Fruit fly (Drosophila melanogaster) whole organism, embryonic: Measurements from ENCODE around the gene Nmdar1.

Experiments
- Atf3 ChIP-seq: fragments of 200-800 bp; sonication (Bioruptor generic); optimal IDR thresholded peaks from 3 replicates; lab custom pipeline; 2016; ENCODE audit warnings: missing biosample characterization, missing genetic modification characterization
- CG10321 ChIP-seq: fragments of 200-800 bp; sonication (Bioruptor generic); IDR thresholded peaks from 2 replicates; pipeline ENCODE4 v1.3.6; 2022; ENCODE audit warnings: missing biosample characterization, missing genetic modification characterization
- CG11093 ChIP-seq: fragments of 200-800 bp; sonication (Bioruptor generic); IDR thresholded peaks from 3 replicates; pipeline ENCODE4 v1.3.6; 2022; ENCODE audit warnings: missing biosample characterization, missing genetic modification characterization
- CG11560 ChIP-seq: fragments of 200-800 bp; sonication (Bioruptor generic); IDR thresholded peaks from 3 replicates; pipeline ENCODE4 v1.3.6; 2022; ENCODE audit warnings: missing biosample characterization, missing genetic modification characterization
- CG14860 ChIP-seq: fragments of 200-800 bp; sonication (Bioruptor generic); IDR thresholded peaks from 3 replicates; pipeline ENCODE4 v1.3.6; 2022; ENCODE audit warnings: missing biosample characterization, missing genetic modification characterization; ENCODE audit not compliant: partially characterized antibody
- CG16863 ChIP-seq: fragments of 200-800 bp; sonication (Bioruptor generic); optimal IDR thresholded peaks from 3 replicates; lab custom pipeline; 2016; ENCODE audit warnings: missing biosample characterization, missing genetic modification characterization
- CG17186 ChIP-seq: fragments of 200-800 bp; sonication (Bioruptor generic); optimal IDR thresholded peaks from 3 replicates; lab custom pipeline; 2017; ENCODE audit warnings: missing biosample characterization, missing genetic modification reagents, missing genetic modification characterization
- CG18011 ChIP-seq: fragments of 200-800 bp; sonication (Bioruptor generic); optimal IDR thresholded peaks from 2 replicates; lab custom pipeline; 2017; ENCODE audit warnings: missing biosample characterization, missing genetic modification characterization, mild to moderate bottlenecking, moderate library complexity, missing genotype
- CG2199 ChIP-seq: fragments of 200-800 bp; sonication (Bioruptor generic); IDR thresholded peaks from 3 replicates; pipeline ENCODE4 v1.3.6; 2022; ENCODE audit warnings: missing biosample characterization, missing genetic modification characterization
- CG3163 ChIP-seq: fragments of 200-800 bp; sonication (Bioruptor generic); optimal IDR thresholded peaks from 3 replicates; lab custom pipeline; 2016; ENCODE audit warnings: missing biosample characterization, missing genetic modification characterization
- CG32772 ChIP-seq: fragments of 200-800 bp; sonication (Bioruptor generic); IDR thresholded peaks from 2 replicates; pipeline ENCODE4 v1.3.6; 2022; ENCODE audit warnings: missing biosample characterization, missing genetic modification characterization
- CG34422 ChIP-seq: fragments of 200-800 bp; sonication (Bioruptor generic); IDR thresholded peaks from 3 replicates; pipeline ENCODE4 v1.3.6; 2022; ENCODE audit warnings: missing biosample characterization, missing genetic modification characterization
- CG3726 ChIP-seq: fragments of 200-800 bp; sonication (Bioruptor generic); IDR thresholded peaks from 3 replicates; pipeline ENCODE4, ENCODE4 v1.3.6; 2022; ENCODE audit warnings: missing biosample characterization, missing genetic modification characterization
- CG4424 ChIP-seq: fragments of 200-800 bp; sonication (Bioruptor generic); optimal IDR thresholded peaks from 3 replicates; lab custom pipeline; 2016; ENCODE audit warnings: missing biosample characterization, missing genetic modification characterization
- CG4730 ChIP-seq: fragments of 200-800 bp; sonication (Bioruptor generic); IDR thresholded peaks from 2 replicates; pipeline ENCODE4 v1.3.6; 2022; ENCODE audit warnings: missing biosample characterization, missing genetic modification characterization
- CG6654 ChIP-seq: fragments of 200-800 bp; sonication (Bioruptor generic); optimal IDR thresholded peaks from 2 replicates; lab custom pipeline; 2017; ENCODE audit warnings: missing biosample characterization, mild to moderate bottlenecking, missing genetic modification characterization
- CG7372 ChIP-seq: fragments of 200-800 bp; sonication (Bioruptor generic); IDR thresholded peaks from 2 replicates; pipeline ENCODE4 v1.3.6; 2022; ENCODE audit warnings: missing biosample characterization, missing genetic modification characterization
- CG7839 ChIP-seq: fragments of 200-800 bp; sonication (Bioruptor generic); optimal IDR thresholded peaks from 3 replicates; lab custom pipeline; 2018; ENCODE audit warnings: missing biosample characterization, mild to moderate bottlenecking, missing genetic modification characterization, moderate library complexity
- CG7987 ChIP-seq: fragments of 200-800 bp; sonication (Bioruptor generic); optimal IDR thresholded peaks from 2 replicates; lab custom pipeline; 2018; ENCODE audit warnings: missing biosample characterization, mild to moderate bottlenecking, missing genetic modification characterization, moderate library complexity
- CG9797 ChIP-seq: fragments of 200-800 bp; sonication (Bioruptor generic); optimal IDR thresholded peaks from 3 replicates; lab custom pipeline; 2018; ENCODE audit warnings: missing biosample characterization, mild to moderate bottlenecking, missing genetic modification characterization
- Dek ChIP-seq: fragments of 200-800 bp; sonication (Bioruptor generic); optimal IDR thresholded peaks from 3 replicates; lab custom pipeline; 2019; ENCODE audit warnings: missing biosample characterization, mild to moderate bottlenecking, missing genetic modification characterization, moderate library complexity
- Doc3 ChIP-seq: fragments of 200-800 bp; sonication (Bioruptor generic); IDR thresholded peaks from 3 replicates; pipeline ENCODE4 v1.3.6; 2022; ENCODE audit warnings: missing biosample characterization, missing genetic modification characterization; ENCODE audit not compliant: partially characterized antibody
- Ets65A ChIP-seq: fragments of 200-800 bp; sonication (Bioruptor generic); peaks from one replicate; lab custom pipeline; 2016; ENCODE audit warnings: missing biosample characterization, missing genetic modification characterization
- Hr78 ChIP-seq, 2 experiments: fragments of 200-800 bp in 1 of 2; fragments of >200 bp in 1 of 2; sonication (Bioruptor generic) in 1 of 2; optimal IDR thresholded peaks; 2 replicates each; lab custom pipeline; 2017 to 2019; ENCODE audit warnings: missing biosample characterization in 2 of 2, missing genetic modification characterization in 2 of 2, mild to moderate bottlenecking in 1 of 2, moderate library complexity in 1 of 2
- NFAT ChIP-seq: fragments of 200-800 bp; sonication (Bioruptor generic); IDR thresholded peaks from 2 replicates; pipeline ENCODE4 v1.3.6; 2022; ENCODE audit warnings: missing biosample characterization, missing genetic modification characterization
- Trl ChIP-seq, 3 experiments: fragments of >200 bp in 2 of 3; fragments of 200-800 bp in 1 of 3; sonication (Bioruptor generic) in 1 of 3; optimal IDR thresholded peaks; 2 replicates in 1 of 3; 3 replicates in 2 of 3; lab custom pipeline; 2016 to 2017; ENCODE audit warnings: missing biosample characterization in 1 of 3, missing genetic modification characterization in 1 of 3
- ap ChIP-seq: fragments of 200-800 bp; sonication (Bioruptor generic); IDR thresholded peaks from 2 replicates; pipeline ENCODE4 v1.3.6; 2022; ENCODE audit warnings: missing biosample characterization, missing genetic modification characterization
- cad ChIP-seq: fragments of >200 bp; optimal IDR thresholded peaks from 2 replicates; lab custom pipeline; 2017; ENCODE audit warnings: missing biosample characterization, missing genetic modification characterization
- chn ChIP-seq: fragments of 200-800 bp; sonication (Bioruptor generic); optimal IDR thresholded peaks from 2 replicates; lab custom pipeline; 2016; ENCODE audit warnings: missing biosample characterization, missing genetic modification characterization
- cwo ChIP-seq: fragments of 200-800 bp; sonication (Bioruptor generic); optimal IDR thresholded peaks from 3 replicates; lab custom pipeline; 2017; ENCODE audit warnings: missing biosample characterization, missing genetic modification characterization, mild to moderate bottlenecking, moderate library complexity, missing genetic modification reagents
- da ChIP-seq: fragments of 200-800 bp; sonication (Bioruptor generic); optimal IDR thresholded peaks from 2 replicates; lab custom pipeline; 2016; ENCODE audit warnings: missing biosample characterization, missing genetic modification characterization
- dmrt11E ChIP-seq: fragments of 200-800 bp; sonication (Bioruptor generic); optimal IDR thresholded peaks from 3 replicates; lab custom pipeline; 2018; ENCODE audit warnings: missing biosample characterization, mild to moderate bottlenecking, missing genetic modification characterization, moderate library complexity
- dmrt99B ChIP-seq: fragments of 200-800 bp; sonication (Bioruptor generic); optimal IDR thresholded peaks from 2 replicates; lab custom pipeline; 2018; ENCODE audit warnings: missing biosample characterization, mild to moderate bottlenecking, missing genetic modification characterization, moderate library complexity
- fd102C ChIP-seq: fragments of 200-800 bp; sonication (Bioruptor generic); optimal IDR thresholded peaks from 2 replicates; lab custom pipeline; 2018; ENCODE audit warnings: missing biosample characterization, mild to moderate bottlenecking, missing genetic modification characterization, moderate library complexity
- fru ChIP-seq: fragments of >200 bp; optimal IDR thresholded peaks from 2 replicates; lab custom pipeline; 2017
- gcm2 ChIP-seq: fragments of 200-800 bp; sonication (Bioruptor generic); optimal IDR thresholded peaks from 2 replicates; lab custom pipeline; 2016; ENCODE audit warnings: missing biosample characterization, missing genetic modification characterization
- gsb-n ChIP-seq: fragments of 200-800 bp; sonication (Bioruptor generic); optimal IDR thresholded peaks from 3 replicates; lab custom pipeline; 2018; ENCODE audit warnings: missing biosample characterization, mild to moderate bottlenecking, missing genetic modification characterization
- hb ChIP-seq: fragments of 200-800 bp; sonication (Bioruptor generic); IDR thresholded peaks from 3 replicates; pipeline ENCODE4 v1.3.6; 2022; ENCODE audit warnings: missing biosample characterization, missing genetic modification characterization; ENCODE audit not compliant: partially characterized antibody
- hkb ChIP-seq, 2 experiments: fragments of 200-800 bp in 1 of 2; fragments of >200 bp in 1 of 2; sonication (Bioruptor generic) in 1 of 2; IDR thresholded peaks in 1 of 2; optimal IDR thresholded peaks in 1 of 2; 2 replicates each; pipeline versions ENCODE4 v1.3.6 to Lab custom; 2017 to 2022; ENCODE audit warnings: missing biosample characterization in 1 of 2, missing genetic modification characterization in 1 of 2
- maf-S ChIP-seq: fragments of 200-800 bp; sonication (Bioruptor generic); optimal IDR thresholded peaks from 2 replicates; lab custom pipeline; 2016; ENCODE audit warnings: missing biosample characterization, missing genetic modification characterization
- mam ChIP-seq: fragments of 200-800 bp; sonication (Bioruptor generic); optimal IDR thresholded peaks from 3 replicates; lab custom pipeline; 2016; ENCODE audit warnings: missing biosample characterization, missing genetic modification characterization
- pita ChIP-seq: fragments of 200-800 bp; sonication (Bioruptor generic); optimal IDR thresholded peaks from 2 replicates; lab custom pipeline; 2017; ENCODE audit warnings: missing biosample characterization, mild to moderate bottlenecking, missing genetic modification characterization
- psq ChIP-seq: fragments of 200-800 bp; sonication (Bioruptor generic); optimal IDR thresholded peaks from 2 replicates; lab custom pipeline; 2017; ENCODE audit warnings: missing biosample characterization, missing genetic modification characterization
- salm ChIP-seq: fragments of 200-800 bp; sonication (Bioruptor generic); optimal IDR thresholded peaks from 2 replicates; lab custom pipeline; 2018; ENCODE audit warnings: missing biosample characterization, mild to moderate bottlenecking, missing genetic modification characterization
- sc ChIP-seq, 3 experiments: fragments of >200 bp in 2 of 3; fragments of 200-800 bp in 1 of 3; sonication (Bioruptor generic) in 1 of 3; optimal IDR thresholded peaks; 2 replicates in 2 of 3; 3 replicates in 1 of 3; lab custom pipeline; 2017; ENCODE audit warnings: mild to moderate bottlenecking in 1 of 3, missing biosample characterization in 1 of 3, missing genetic modification characterization in 1 of 3, missing genetic modification reagents in 1 of 3
- schlank ChIP-seq: fragments of 200-800 bp; sonication (Bioruptor generic); optimal IDR thresholded peaks from 2 replicates; lab custom pipeline; 2018; ENCODE audit warnings: missing biosample characterization, mild to moderate bottlenecking, missing genetic modification characterization
- so ChIP-seq: fragments of 200-800 bp; sonication (Bioruptor generic); IDR thresholded peaks from 3 replicates; pipeline ENCODE4 v1.3.6; 2022; ENCODE audit warnings: missing biosample characterization, missing genetic modification characterization
- tgo ChIP-seq: fragments of 200-800 bp; sonication (Bioruptor generic); IDR thresholded peaks from 3 replicates; pipeline ENCODE4 v1.3.6; 2022; ENCODE audit warnings: missing biosample characterization, missing genetic modification characterization
- tx ChIP-seq: fragments of 200-800 bp; sonication (Bioruptor generic); optimal IDR thresholded peaks from 2 replicates; lab custom pipeline; 2016; ENCODE audit warnings: missing biosample characterization, missing genetic modification characterization
- zen ChIP-seq: fragments of 200-800 bp; sonication (Bioruptor generic); optimal IDR thresholded peaks from 3 replicates; lab custom pipeline; 2018; ENCODE audit warnings: missing biosample characterization, mild to moderate bottlenecking, missing genetic modification characterization, moderate library complexity
- zfh1 ChIP-seq: fragments of 200-800 bp; sonication (Bioruptor generic); IDR thresholded peaks from 3 replicates; pipeline ENCODE4 v1.3.6; 2022; ENCODE audit warnings: missing biosample characterization, missing genetic modification characterization

Nmdar1 gene

DNA sequence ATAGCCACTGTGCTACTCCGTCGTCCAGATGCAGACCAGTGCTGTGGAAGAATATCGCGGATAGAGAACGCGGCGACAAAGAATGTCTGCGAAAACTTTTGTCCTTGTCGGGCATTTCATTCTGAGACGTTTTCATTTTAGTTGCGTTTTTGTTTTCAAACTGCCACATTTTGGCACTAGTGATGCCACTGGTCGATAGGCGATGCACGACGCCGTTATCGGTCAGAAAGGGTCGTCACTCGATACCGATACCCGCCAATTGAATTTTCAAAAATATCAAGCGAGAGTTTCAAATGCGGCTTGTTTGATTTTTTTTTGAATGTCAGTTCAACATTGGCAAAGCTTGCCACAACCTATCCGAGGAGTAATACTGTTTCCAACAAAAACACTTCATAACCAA lies 27.3 kb upstream of the Nmdar1 start (continued):
- TF ChIP-seq Dek (no peak), CG7372 (GFP tag; lab: Robert Waterston, UW) (no peak), CG32772 (no peak), tgo (no peak), maf-S (GFP tag; lab: Kevin White, UChicago) (no peak), CG14860 (GFP tag; lab: Robert Waterston, UW) (peak; percentile 66; the same call in 2 of the 3 replicates), so (no peak), salm (tag; lab: Kevin White, UChicago) (no peak), gcm2 (GFP tag; lab: Kevin White, UChicago) (no peak), CG9797 (GFP tag; lab: Kevin White, UChicago) (peak; percentile 35), Atf3 (GFP tag; lab: Kevin White, UChicago) (no peak), zen (tag; lab: Kevin White, UChicago) (no peak), cad (GFP tag; lab: Kevin White, UChicago) (no peak), CG16863 (GFP tag; lab: Kevin White, UChicago) (no peak), schlank (tag; lab: Kevin White, UChicago) (no peak), CG7839 (tag; lab: Kevin White, UChicago) (no peak), Hr78 (GFP tag; optimal IDR thresholded peaks at IDR 0.05; lab: Kevin White, UChicago) (no peak), mam (GFP tag; lab: Kevin White, UChicago) (no peak), fd102C (GFP tag; lab: Kevin White, UChicago) (no peak), cwo (GFP tag; lab: Kevin White, UChicago) (no peak), CG11093 (GFP tag; lab: Robert Waterston, UW) (no peak), CG2199 (GFP tag; lab: Robert Waterston, UW) (0 out of 3 replicates have a peak, but pooled peaks have one; percentile 45), psq (GFP tag; lab: Kevin White, UChicago) (no peak), da (no peak), CG7987 (no peak), dmrt99B (tag; lab: Kevin White, UChicago) (no peak), hb (peak; percentile 64; the same call in 1 of the 3 replicates), CG4730 (GFP tag; lab: Robert Waterston, UW) (no peak), CG18011 (GFP tag; lab: Kevin White, UChicago) (no peak), CG10321 (GFP tag; lab: Robert Waterston, UW) (no peak), Ets65A (no peak), chn (GFP tag; lab: Kevin White, UChicago) (no peak), Doc3 (GFP tag; lab: Robert Waterston, UW) (peak; percentile 48), CG11560 (tag; lab: Robert Waterston, UW) (0 out of 3 replicates have a peak, but pooled peaks have one; percentile 42), ap (no peak), fru (lab: Kevin White, UChicago) (no peak), tx (no peak), Trl (optimal IDR thresholded peaks at IDR 0.05; lab: Kevin White, UChicago) (no peak), Trl (GFP tag; optimal IDR thresholded peaks at IDR 0.05; lab: Kevin White, UChicago) (no peak), zfh1 (GFP tag; lab: Robert Waterston, UW) (no peak), pita (no peak), dmrt11E (tag; lab: Kevin White, UChicago) (no peak), CG17186 (GFP tag; lab: Kevin White, UChicago) (peak; percentile 35), NFAT (GFP tag; lab: Robert Waterston, UW) (no peak), CG6654 (GFP tag; lab: Kevin White, UChicago) (no peak), CG4424 (no peak), CG3726 (GFP tag; lab: Robert Waterston, UW) (no peak), CG3163 (GFP tag; lab: Kevin White, UChicago) (no peak), CG34422 (GFP tag; lab: Robert Waterston, UW) (no peak), gsb-n (no peak), hkb (optimal IDR thresholded peaks at IDR 0.05; lab: Kevin White, UChicago) (no peak), hkb (GFP tag; IDR thresholded peaks at IDR 0.05; lab: Robert Waterston, UW) (no peak), sc (optimal IDR thresholded peaks at IDR 0.05; lab: Kevin White, UChicago) (no peak), sc (GFP tag; optimal IDR thresholded peaks at IDR 0.05; lab: Kevin White, UChicago) (no peak)
